Worm (Caenorhabditis elegans): ENCODE data around the gene F54B8.1.

ce11 chrV:15826110-15826509 is 15.6 kb downstream of the F54B8.1 start, which contains the start of gene srbc-51:
- TF ChIP-seq tbx-2 (tag; optimal IDR thresholded peaks at IDR 0.05) = no peak
- TF ChIP-seq nhr-12 (tag; optimal IDR thresholded peaks at IDR 0.05) = no peak
- TF ChIP-seq pqm-1 (tag; optimal IDR thresholded peaks at IDR 0.05) = no peak
- no peak for TF ChIP-seq skn-1 (tag; optimal IDR thresholded peaks at IDR 0.05)
- no peak for TF ChIP-seq hmg-11 (tag; optimal IDR thresholded peaks at IDR 0.05)
- no peak for TF ChIP-seq nhr-11 (tag; optimal IDR thresholded peaks at IDR 0.05)
- no peak for TF ChIP-seq elt-3 (tag; optimal IDR thresholded peaks at IDR 0.05)
- TF ChIP-seq pha-4 (tag; optimal IDR thresholded peaks at IDR 0.05) = no peak
- TF ChIP-seq lin-15B (tag; optimal IDR thresholded peaks at IDR 0.05) = no peak

Measured in whole organism, L3 larva.